Fruit fly (Drosophila melanogaster) whole organism, embryonic: ENCODE results near the gene CG4953.

ENCODE experiments used
- Ada2b ChIP-seq: fragments of 200-800 bp; sonication (Bioruptor generic); IDR thresholded peaks from 2 replicates; pipeline ENCODE4 v1.3.6; 2022; ENCODE audit warnings: missing biosample characterization, missing genetic modification characterization
- CG11560 ChIP-seq: fragments of 200-800 bp; sonication (Bioruptor generic); IDR thresholded peaks from 3 replicates; pipeline ENCODE4 v1.3.6; 2022; ENCODE audit warnings: missing biosample characterization, missing genetic modification characterization
- CG12299 ChIP-seq: fragments of 200-800 bp; sonication (Bioruptor generic); optimal IDR thresholded peaks from 2 replicates; lab custom pipeline; 2018; ENCODE audit warnings: missing biosample characterization, mild to moderate bottlenecking, missing genetic modification characterization
- CG12391 ChIP-seq: fragments of 200-800 bp; sonication (Bioruptor generic); optimal IDR thresholded peaks from 3 replicates; lab custom pipeline; 2018; ENCODE audit warnings: missing biosample characterization, mild to moderate bottlenecking, missing genetic modification characterization, moderate library complexity
- CG12659 ChIP-seq: fragments of 200-800 bp; sonication (Bioruptor generic); optimal IDR thresholded peaks from 3 replicates; lab custom pipeline; 2017; ENCODE audit warnings: mild to moderate bottlenecking, missing biosample characterization, missing genetic modification reagents, missing genetic modification characterization
- CG14710 ChIP-seq: fragments of 200-800 bp; sonication (Bioruptor generic); optimal IDR thresholded peaks from 3 replicates; lab custom pipeline; 2019; ENCODE audit warnings: missing biosample characterization, mild to moderate bottlenecking, missing genetic modification characterization, moderate library complexity
- CG15011 ChIP-seq: fragments of 200-800 bp; sonication (Bioruptor generic); optimal IDR thresholded peaks from 3 replicates; lab custom pipeline; 2018; ENCODE audit warnings: missing biosample characterization, mild to moderate bottlenecking, missing genetic modification characterization
- CG16815 ChIP-seq: fragments of 200-800 bp; sonication (Bioruptor generic); optimal IDR thresholded peaks from 3 replicates; lab custom pipeline; 2017; ENCODE audit warnings: missing biosample characterization, mild to moderate bottlenecking, missing genetic modification characterization
- CG18476 ChIP-seq: fragments of 200-800 bp; sonication (Bioruptor generic); optimal IDR thresholded peaks from 2 replicates; lab custom pipeline; 2016; ENCODE audit warnings: missing biosample characterization, mild to moderate bottlenecking, missing genetic modification characterization
- CG34376 ChIP-seq: fragments of 200-800 bp; sonication (Bioruptor generic); optimal IDR thresholded peaks from 2 replicates; lab custom pipeline; 2018; ENCODE audit warnings: missing biosample characterization, mild to moderate bottlenecking, missing genetic modification characterization
- CG7271 ChIP-seq: fragments of 200-800 bp; sonication (Bioruptor generic); optimal IDR thresholded peaks from 2 replicates; lab custom pipeline; 2018; ENCODE audit warnings: missing biosample characterization, mild to moderate bottlenecking, missing genetic modification characterization, moderate library complexity
- CG7745 ChIP-seq: fragments of 200-800 bp; sonication (Bioruptor generic); optimal IDR thresholded peaks from 2 replicates; lab custom pipeline; 2018; ENCODE audit warnings: missing biosample characterization, mild to moderate bottlenecking, missing genetic modification characterization, moderate library complexity
- CG8944 ChIP-seq: fragments of 200-800 bp; sonication (Bioruptor generic); optimal IDR thresholded peaks from 3 replicates; lab custom pipeline; 2016; ENCODE audit warnings: missing biosample characterization, missing genetic modification characterization
- CTCF ChIP-seq: fragments of 200-800 bp; sonication (Bioruptor generic); optimal IDR thresholded peaks from 2 replicates; lab custom pipeline; 2017; ENCODE audit warnings: missing biosample characterization, mild to moderate bottlenecking, missing genetic modification characterization, moderate library complexity
- Deaf1 ChIP-seq: fragments of 200-800 bp; optimal IDR thresholded peaks from 3 replicates; lab custom pipeline; 2019; ENCODE audit warnings: missing biosample characterization, mild to moderate bottlenecking, missing genetic modification characterization, moderate library complexity
- Dref ChIP-seq: fragments of 200-800 bp; sonication (Bioruptor generic); IDR thresholded peaks from 2 replicates; pipeline ENCODE4 v1.3.6; 2022; ENCODE audit warnings: missing biosample characterization, missing genetic modification characterization
- GATAe ChIP-seq: fragments of 200-800 bp; sonication (Bioruptor generic); conservative IDR thresholded peaks from 2 replicates; pipeline ENCODE4 v1.3.6; 2022; ENCODE audit warnings: missing biosample characterization, missing genetic modification characterization
- H15 ChIP-seq: fragments of 200-800 bp; sonication (Bioruptor generic); IDR thresholded peaks from 3 replicates; pipeline ENCODE4 v1.3.6; 2022; ENCODE audit warnings: missing biosample characterization, missing genetic modification characterization
- Hey ChIP-seq: fragments of 200-800 bp; sonication (Bioruptor generic); optimal IDR thresholded peaks from 3 replicates; lab custom pipeline; 2018; ENCODE audit warnings: missing biosample characterization, mild to moderate bottlenecking, missing genetic modification characterization
- HmgD ChIP-seq: fragments of 200-800 bp; sonication (Bioruptor generic); optimal IDR thresholded peaks from 3 replicates; lab custom pipeline; 2016; ENCODE audit warnings: missing biosample characterization, missing genetic modification characterization
- MESR4 ChIP-seq: fragments of 200-800 bp; sonication (Bioruptor generic); optimal IDR thresholded peaks from 2 replicates; lab custom pipeline; 2018; ENCODE audit warnings: missing biosample characterization, mild to moderate bottlenecking, missing genetic modification characterization, moderate library complexity
- Max ChIP-seq: fragments of 200-800 bp; sonication (Bioruptor generic); optimal IDR thresholded peaks from 2 replicates; lab custom pipeline; 2016; ENCODE audit warnings: missing biosample characterization, mild to moderate bottlenecking, missing genetic modification characterization
- NFAT ChIP-seq: fragments of 200-800 bp; sonication (Bioruptor generic); IDR thresholded peaks from 2 replicates; pipeline ENCODE4 v1.3.6; 2022; ENCODE audit warnings: missing biosample characterization, missing genetic modification characterization
- TFAM ChIP-seq: fragments of 200-800 bp; sonication (Bioruptor generic); optimal IDR thresholded peaks from 2 replicates; lab custom pipeline; 2017; ENCODE audit warnings: missing biosample characterization, missing genetic modification characterization, inconsistent platforms
- ara ChIP-seq: fragments of 200-800 bp; sonication (Bioruptor generic); IDR thresholded peaks from 2 replicates; pipeline ENCODE4 v1.3.6; 2022; ENCODE audit warnings: missing biosample characterization, missing genetic modification characterization
- ash1 ChIP-seq: fragments of 200-800 bp; sonication (Bioruptor generic); optimal IDR thresholded peaks from 2 replicates; lab custom pipeline; 2018; ENCODE audit warnings: missing biosample characterization, mild to moderate bottlenecking, missing genetic modification characterization
- bcd ChIP-seq: fragments of 200-800 bp; sonication (Bioruptor generic); optimal IDR thresholded peaks from 2 replicates; lab custom pipeline; 2017; ENCODE audit warnings: missing biosample characterization, mild to moderate bottlenecking, missing genetic modification characterization
- cad ChIP-seq: fragments of >200 bp; optimal IDR thresholded peaks from 2 replicates; lab custom pipeline; 2017; ENCODE audit warnings: missing biosample characterization, missing genetic modification characterization
- croc ChIP-seq: fragments of 200-800 bp; sonication (Bioruptor generic); conservative IDR thresholded peaks from 3 replicates; pipeline ENCODE4 v1.3.6; 2022; ENCODE audit warnings: missing biosample characterization, missing genetic modification characterization
- fd3F ChIP-seq: fragments of 200-800 bp; sonication (Bioruptor generic); optimal IDR thresholded peaks from 2 replicates; lab custom pipeline; 2018; ENCODE audit warnings: missing biosample characterization, mild to moderate bottlenecking, missing genetic modification characterization, moderate library complexity
- fru ChIP-seq: fragments of >200 bp; optimal IDR thresholded peaks from 2 replicates; lab custom pipeline; 2017
- gt ChIP-seq: fragments of 200-800 bp; sonication (Bioruptor generic); IDR thresholded peaks from 2 replicates; pipeline ENCODE4 v1.3.6; 2022; ENCODE audit warnings: missing biosample characterization, missing genetic modification characterization
- nmo ChIP-seq: fragments of 200-800 bp; sonication (Bioruptor generic); optimal IDR thresholded peaks from 2 replicates; lab custom pipeline; 2018; ENCODE audit warnings: missing biosample characterization, mild to moderate bottlenecking, missing genetic modification characterization, moderate library complexity
- nom ChIP-seq: fragments of 200-800 bp; sonication (Bioruptor generic); optimal IDR thresholded peaks from 2 replicates; lab custom pipeline; 2017; ENCODE audit warnings: missing biosample characterization, missing genetic modification characterization, mild to moderate bottlenecking, moderate library complexity, missing genetic modification reagents
- odd ChIP-seq: fragments of 200-800 bp; sonication (Bioruptor generic); optimal IDR thresholded peaks from 2 replicates; lab custom pipeline; 2017; ENCODE audit warnings: missing biosample characterization, mild to moderate bottlenecking, missing genetic modification characterization
- pb ChIP-seq: fragments of 200-800 bp; sonication (Bioruptor generic); optimal IDR thresholded peaks from 3 replicates; lab custom pipeline; 2016; ENCODE audit warnings: missing biosample characterization, missing genetic modification characterization
- phol ChIP-seq: fragments of 200-800 bp; sonication (Bioruptor generic); optimal IDR thresholded peaks from 3 replicates; lab custom pipeline; 2018; ENCODE audit warnings: missing biosample characterization, mild to moderate bottlenecking, missing genetic modification characterization, moderate library complexity
- prd ChIP-seq, 3 experiments: fragments of >200 bp in 2 of 3; fragments of 200-800 bp in 1 of 3; sonication (Bioruptor generic) in 1 of 3; optimal IDR thresholded peaks in 2 of 3; IDR thresholded peaks in 1 of 3; 2 replicates in 2 of 3; 3 replicates in 1 of 3; pipeline versions ENCODE4 v1.3.6 to Lab custom; 2017 to 2022; ENCODE audit warnings: missing biosample characterization in 1 of 3, missing genetic modification characterization in 1 of 3
- row ChIP-seq: fragments of 200-800 bp; sonication (Bioruptor generic); IDR thresholded peaks from 3 replicates; pipeline ENCODE4 v1.3.6; 2022; ENCODE audit warnings: missing biosample characterization, missing genetic modification characterization
- schlank ChIP-seq: fragments of 200-800 bp; sonication (Bioruptor generic); optimal IDR thresholded peaks from 2 replicates; lab custom pipeline; 2018; ENCODE audit warnings: missing biosample characterization, mild to moderate bottlenecking, missing genetic modification characterization
- sna ChIP-seq: fragments of 200-800 bp; sonication (Bioruptor generic); IDR thresholded peaks from 2 replicates; pipeline ENCODE4 v1.3.6; 2022; ENCODE audit warnings: missing biosample characterization, missing genetic modification characterization; ENCODE audit not compliant: partially characterized antibody
- unpg ChIP-seq: fragments of 200-800 bp; sonication (Bioruptor generic); optimal IDR thresholded peaks from 3 replicates; lab custom pipeline; 2018; ENCODE audit warnings: missing biosample characterization, mild to moderate bottlenecking, missing genetic modification characterization, moderate library complexity
- zf30C ChIP-seq: fragments of 200-800 bp; sonication (Bioruptor generic); optimal IDR thresholded peaks from 3 replicates; lab custom pipeline; 2018; ENCODE audit warnings: missing biosample characterization, mild to moderate bottlenecking, missing genetic modification characterization

CG4953 gene

dm6 chr2L:10263343-10263744 lies 3.2 kb upstream of the CG4953 start, which contains the start of gene Rsf1 (continued):
- TF ChIP-seq prd (optimal IDR thresholded peaks at IDR 0.05; lab: Kevin White, UChicago) = no peak
- 0 out of 3 replicates have a peak, but pooled peaks have one; percentile 7 for TF ChIP-seq prd (GFP tag; IDR thresholded peaks at IDR 0.05; lab: Robert Waterston, UW)
- no peak for TF ChIP-seq gt (GFP tag; lab: Robert Waterston, UW)
- TF ChIP-seq HmgD (GFP tag; lab: Kevin White, UChicago) = no peak
- no peak for TF ChIP-seq GATAe (GFP tag; lab: Robert Waterston, UW)
- TF ChIP-seq Ada2b (GFP tag; lab: Robert Waterston, UW) = no peak
- TF ChIP-seq Deaf1 (tag; lab: Kevin White, UChicago) = no peak
- TF ChIP-seq fru (lab: Kevin White, UChicago) = no peak
- no peak for TF ChIP-seq CG14710 (tag; lab: Kevin White, UChicago)
- TF ChIP-seq CG18476 (GFP tag; lab: Kevin White, UChicago) = no peak
- no peak for TF ChIP-seq CTCF
- TF ChIP-seq phol = peak; percentile 21
- TF ChIP-seq odd = no peak
- no peak for TF ChIP-seq croc (GFP tag; lab: Robert Waterston, UW)
- TF ChIP-seq CG11560 = no peak
- no peak for TF ChIP-seq pb (GFP tag; lab: Kevin White, UChicago)
- no peak for TF ChIP-seq CG16815 (GFP tag; lab: Kevin White, UChicago)
- no peak for TF ChIP-seq unpg (GFP tag; lab: Kevin White, UChicago)
- peak; percentile 62; the same call in 2 of the 3 replicates for TF ChIP-seq row (GFP tag; lab: Robert Waterston, UW)
- TF ChIP-seq CG7271 (tag; lab: Kevin White, UChicago) = no peak
- no peak for TF ChIP-seq bcd (GFP tag; lab: Kevin White, UChicago)
- no peak for TF ChIP-seq zf30C (GFP tag; lab: Kevin White, UChicago)
- no peak for TF ChIP-seq CG8944 (GFP tag; lab: Kevin White, UChicago)
- TF ChIP-seq CG15011 (GFP tag; lab: Kevin White, UChicago) = no peak
- no peak for TF ChIP-seq CG12391 (tag; lab: Kevin White, UChicago)
- no peak for TF ChIP-seq ara (GFP tag; lab: Robert Waterston, UW)
- peak; percentile 97 for TF ChIP-seq MESR4
- TF ChIP-seq Dref (GFP tag; lab: Robert Waterston, UW) = no peak
- TF ChIP-seq ash1 (GFP tag; lab: Kevin White, UChicago) = no peak
- TF ChIP-seq CG7745 (tag; lab: Kevin White, UChicago) = no peak
- TF ChIP-seq CG12299 = no peak
- no peak for TF ChIP-seq Max (GFP tag; lab: Kevin White, UChicago)
- no peak for TF ChIP-seq Hey (tag; lab: Kevin White, UChicago)
- no peak for TF ChIP-seq TFAM (GFP tag; lab: Kevin White, UChicago)
- peak; percentile 1 for TF ChIP-seq nom (GFP tag; lab: Kevin White, UChicago)
- no peak for TF ChIP-seq CG34376 (GFP tag; lab: Kevin White, UChicago)
- TF ChIP-seq sna = no peak
- TF ChIP-seq schlank (tag; lab: Kevin White, UChicago) = no peak
- TF ChIP-seq nmo (GFP tag; lab: Kevin White, UChicago) = peak; percentile 21
- no peak for TF ChIP-seq H15
- no peak for TF ChIP-seq cad
- TF ChIP-seq NFAT = no peak
- no peak for TF ChIP-seq CG12659 (GFP tag; lab: Kevin White, UChicago)
- no peak for TF ChIP-seq fd3F (GFP tag; lab: Kevin White, UChicago)
- TF ChIP-seq, all 482 proteins: peak for 24
